Fruit fly (Drosophila melanogaster): ENCODE data around the gene CG43091.

CG43091 gene

dm6 chr3R:22755187-22755777 lies 13.3 kb downstream of the CG43091 start:
- no peak for TF ChIP-seq chm (GFP tag; IDR thresholded peaks at IDR 0.05)
- TF ChIP-seq D19B (GFP tag; optimal IDR thresholded peaks at IDR 0.05) = no peak
- TF ChIP-seq Atf6 (GFP tag; IDR thresholded peaks at IDR 0.05) = 0 out of 2 replicates have a peak, but pooled peaks have one; percentile 30
- no peak for TF ChIP-seq CG4854 (GFP tag; optimal IDR thresholded peaks at IDR 0.05)
- no peak for TF ChIP-seq CG6272 (GFP tag; IDR thresholded peaks at IDR 0.05)
- TF ChIP-seq unpg (GFP tag; optimal IDR thresholded peaks at IDR 0.05) = no peak
- no peak for TF ChIP-seq Abd-B (GFP tag; optimal IDR thresholded peaks at IDR 0.05)
- no peak for TF ChIP-seq CG1603 (tag; optimal IDR thresholded peaks at IDR 0.05)
- TF ChIP-seq CG15479 (GFP tag; optimal IDR thresholded peaks at IDR 0.05) = no peak
- TF ChIP-seq crp (GFP tag; optimal IDR thresholded peaks at IDR 0.05) = peak in 1 of 2 experiments; percentile 15
- peak; percentile 33; the same call in 1 of the 2 replicates for TF ChIP-seq ttk (GFP tag; IDR thresholded peaks at IDR 0.05)
- no peak for TF ChIP-seq wek (GFP tag; optimal IDR thresholded peaks at IDR 0.05)
- no peak for TF ChIP-seq H2.0 (GFP tag; IDR thresholded peaks at IDR 0.05)
- peak; percentile 68 for TF ChIP-seq Med (GFP tag)
- no peak for TF ChIP-seq Nf-YA (GFP tag; IDR thresholded peaks at IDR 0.05)
- TF ChIP-seq HHEX (GFP tag; optimal IDR thresholded peaks at IDR 0.05) = no peak
- TF ChIP-seq eyg (GFP tag; optimal IDR thresholded peaks at IDR 0.05) = no peak
- TF ChIP-seq CTCF (GFP tag; optimal IDR thresholded peaks at IDR 0.05) = no peak
- TF ChIP-seq CG12744 (GFP tag; optimal IDR thresholded peaks at IDR 0.05) = no peak
- peak; percentile 99 for TF ChIP-seq onecut (GFP tag; IDR thresholded peaks at IDR 0.05)
- TF ChIP-seq CG18764 (GFP tag; optimal IDR thresholded peaks at IDR 0.05) = no peak
- TF ChIP-seq CG7745 (tag; optimal IDR thresholded peaks at IDR 0.05) = no peak
- TF ChIP-seq ind (GFP tag; optimal IDR thresholded peaks at IDR 0.05) = no peak
- no peak for TF ChIP-seq CG15073 (GFP tag; optimal IDR thresholded peaks at IDR 0.05)
- 0 out of 2 replicates have a peak, but pooled peaks have one; percentile 8 for TF ChIP-seq Drgx (GFP tag; IDR thresholded peaks at IDR 0.05)
- 0 out of 2 replicates have a peak, but pooled peaks have one; percentile 17 for TF ChIP-seq CG32767 (GFP tag; IDR thresholded peaks at IDR 0.05)
- no peak for TF ChIP-seq dm (GFP tag; optimal IDR thresholded peaks at IDR 0.05)
- TF ChIP-seq CG18011 (GFP tag; optimal IDR thresholded peaks at IDR 0.05) = no peak
- no peak for TF ChIP-seq Vsx1 (GFP tag; optimal IDR thresholded peaks at IDR 0.05)
- no peak for TF ChIP-seq hbn (GFP tag; IDR thresholded peaks at IDR 0.05; ENCODE audit: partially characterized antibody)
- TF ChIP-seq Atf-2 (GFP tag; optimal IDR thresholded peaks at IDR 0.05) = no peak
- no peak for TF ChIP-seq CG13775 (GFP tag; optimal IDR thresholded peaks at IDR 0.05)
- no peak for TF ChIP-seq ci (GFP tag; IDR thresholded peaks at IDR 0.05)
- no peak for TF ChIP-seq fd96Cb (tag; optimal IDR thresholded peaks at IDR 0.05)
- no peak for TF ChIP-seq Spps (tag; optimal IDR thresholded peaks at IDR 0.05)
- no peak for TF ChIP-seq tin (GFP tag; optimal IDR thresholded peaks at IDR 0.05)
- no peak for TF ChIP-seq Elba2 (GFP tag; optimal IDR thresholded peaks at IDR 0.05)
- no peak for TF ChIP-seq zf30C (GFP tag; optimal IDR thresholded peaks at IDR 0.05)
- TF ChIP-seq CG8281 (tag; optimal IDR thresholded peaks at IDR 0.05) = no peak
- no peak for TF ChIP-seq CG34376 (GFP tag; optimal IDR thresholded peaks at IDR 0.05)
- no peak for TF ChIP-seq bbx (GFP tag; IDR thresholded peaks at IDR 0.05; ENCODE audit: partially characterized antibody)
- TF ChIP-seq CG13287 (GFP tag; IDR thresholded peaks at IDR 0.05; ENCODE audit: partially characterized antibody) = no peak
- no peak for TF ChIP-seq dmrt99B (tag; optimal IDR thresholded peaks at IDR 0.05)
- TF ChIP-seq CG3847 (GFP tag; IDR thresholded peaks at IDR 0.05) = no peak
- TF ChIP-seq sna (GFP tag; IDR thresholded peaks at IDR 0.05; ENCODE audit: partially characterized antibody) = no peak
- TF ChIP-seq NC2α (GFP tag; optimal IDR thresholded peaks at IDR 0.05) = no peak
- no peak for TF ChIP-seq CG8944 (GFP tag; optimal IDR thresholded peaks at IDR 0.05)
- no peak for TF ChIP-seq seq (GFP tag; IDR thresholded peaks at IDR 0.05)
- 0 out of 2 replicates have a peak, but pooled peaks have one; percentile 25 for TF ChIP-seq sob (GFP tag; IDR thresholded peaks at IDR 0.05)
- TF ChIP-seq ara (GFP tag; IDR thresholded peaks at IDR 0.05) = no peak
- TF ChIP-seq CG7271 (tag; optimal IDR thresholded peaks at IDR 0.05) = no peak

Measured in whole organism, embryonic.